Fruit fly (Drosophila melanogaster): ENCODE measurements around the gene Hsc70-4.

Gene Hsc70-4

DNA sequence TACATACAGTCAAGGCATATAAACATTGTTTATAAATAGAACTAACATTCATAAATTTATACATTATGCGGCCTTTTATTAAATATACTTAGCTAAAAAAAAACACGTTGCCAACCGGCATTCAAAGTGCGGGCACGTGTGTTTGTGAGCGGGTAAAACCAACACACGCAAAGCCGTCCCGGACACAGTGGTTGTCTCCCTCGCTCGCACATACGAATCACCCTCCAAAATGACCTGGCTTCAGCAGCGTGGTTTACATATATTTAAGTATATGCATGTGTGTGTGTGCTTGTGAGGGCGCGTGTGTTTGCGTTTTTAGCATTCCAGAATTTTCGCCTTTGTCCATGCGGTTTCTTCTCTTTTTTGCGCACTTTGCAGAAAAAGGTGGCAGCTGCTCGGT, 965 bp downstream of the Hsc70-4 start (continued):
- TF ChIP-seq C15 (GFP tag; IDR thresholded peaks at IDR 0.05) (no peak), Lhr (GFP tag; optimal IDR thresholded peaks at IDR 0.05) (no peak), Chrac-16 (GFP tag; optimal IDR thresholded peaks at IDR 0.05) (no peak), CG9932 (GFP tag; IDR thresholded peaks at IDR 0.05) (peak; percentile 28; the same call in 1 of the 2 replicates), Hr78 (GFP tag; optimal IDR thresholded peaks at IDR 0.05) (peak in 1 of 2 experiments; percentile 68), eve (GFP tag; optimal IDR thresholded peaks at IDR 0.05) (no peak), Bgb (GFP tag; IDR thresholded peaks at IDR 0.05; ENCODE audit: partially characterized antibody) (0 out of 2 replicates have a peak, but pooled peaks have one; percentile 17), Med (GFP tag) (peak; percentile 53), sens (GFP tag) (peak; percentile 42), unpg (GFP tag; optimal IDR thresholded peaks at IDR 0.05) (no peak), PHDP (tag; optimal IDR thresholded peaks at IDR 0.05) (peak; percentile 11), jing (GFP tag; optimal IDR thresholded peaks at IDR 0.05) (no peak), pb (GFP tag; optimal IDR thresholded peaks at IDR 0.05) (no peak), CG4282 (GFP tag; optimal IDR thresholded peaks at IDR 0.05) (no peak), ftz-f1 (GFP tag; optimal IDR thresholded peaks at IDR 0.05) (peak; percentile 53), abd-A (tag; optimal IDR thresholded peaks at IDR 0.05) (peak; percentile 68), lbe (GFP tag; optimal IDR thresholded peaks at IDR 0.05) (peak; percentile 30), Mes4 (GFP tag; optimal IDR thresholded peaks at IDR 0.05) (no peak), cg (GFP tag; optimal IDR thresholded peaks at IDR 0.05) (peak; percentile 98), CG6654 (GFP tag; optimal IDR thresholded peaks at IDR 0.05) (no peak), bab2 (GFP tag; optimal IDR thresholded peaks at IDR 0.05) (no peak), CG33557 (GFP tag; optimal IDR thresholded peaks at IDR 0.05) (peak; percentile 8), CG6791 (GFP tag; IDR thresholded peaks at IDR 0.05; ENCODE audit: partially characterized antibody) (0 out of 3 replicates have a peak, but pooled peaks have one; percentile 6), Kr (GFP tag; optimal IDR thresholded peaks at IDR 0.05) (peak; percentile 30), CoRest (tag; optimal IDR thresholded peaks at IDR 0.05) (no peak), pzg (GFP tag; optimal IDR thresholded peaks at IDR 0.05) (peak; percentile 5), CG10543 (GFP tag; optimal IDR thresholded peaks at IDR 0.05) (peak; percentile 70), nmo (GFP tag; optimal IDR thresholded peaks at IDR 0.05) (peak; percentile 15), fru (optimal IDR thresholded peaks at IDR 0.05) (no peak), CG13287 (GFP tag; IDR thresholded peaks at IDR 0.05; ENCODE audit: partially characterized antibody) (peak; percentile 36), pros (GFP tag; optimal IDR thresholded peaks at IDR 0.05) (no peak), Opbp (GFP tag; IDR thresholded peaks at IDR 0.05; ENCODE audit: partially characterized antibody) (0 out of 3 replicates have a peak, but pooled peaks have one; percentile 9), onecut (GFP tag; IDR thresholded peaks at IDR 0.05) (no peak), CG10366 (GFP tag; IDR thresholded peaks at IDR 0.05) (no peak), YL-1 (GFP tag; optimal IDR thresholded peaks at IDR 0.05) (peak; percentile 94), sqz (GFP tag; optimal IDR thresholded peaks at IDR 0.05) (peak; percentile 45), CG8290 (GFP tag; optimal IDR thresholded peaks at IDR 0.05) (no peak), CG8290 (tag; optimal IDR thresholded peaks at IDR 0.05) (peak in 1 of 2 experiments; percentile 29), CG2199 (GFP tag; IDR thresholded peaks at IDR 0.05) (0 out of 3 replicates have a peak, but pooled peaks have one; percentile 37), ken (GFP tag; IDR thresholded peaks at IDR 0.05) (no peak), Optix (GFP tag; IDR thresholded peaks at IDR 0.05) (no peak), CG12769 (tag; optimal IDR thresholded peaks at IDR 0.05) (peak; percentile 41), E2f2 (GFP tag; IDR thresholded peaks at IDR 0.05) (0 out of 2 replicates have a peak, but pooled peaks have one; percentile 20), HLH3B (GFP tag; IDR thresholded peaks at IDR 0.05) (no peak), CG15514 (GFP tag; optimal IDR thresholded peaks at IDR 0.05) (peak; percentile 9), CG3847 (GFP tag; IDR thresholded peaks at IDR 0.05) (no peak), CG2889 (GFP tag; IDR thresholded peaks at IDR 0.05) (no peak), vvl (GFP tag; IDR thresholded peaks at IDR 0.05) (0 out of 2 replicates have a peak, but pooled peaks have one; percentile 35), CG18619 (GFP tag; optimal IDR thresholded peaks at IDR 0.05) (no peak), hkb (optimal IDR thresholded peaks at IDR 0.05) (no peak), hkb (GFP tag; IDR thresholded peaks at IDR 0.05) (peak; percentile 17; the same call in 1 of the 2 replicates)
